Worm (Caenorhabditis elegans) whole organism, young adult: ENCODE data around the gene srt-56.
A peak's percentile ranks its signal among the peaks of the same experiment; 100 is the strongest.

Experiments used
- B0035.1 ChIP-seq: sonication (generic microtip); optimal IDR thresholded peaks from 2 replicates; lab custom pipeline; 2016; ENCODE audit warnings: missing genetic modification characterization, mild to moderate bottlenecking, missing compliant biosample characterization, missing genotype, missing genetic modification reagents
- C17E4.6 ChIP-seq: fragments of 200-800 bp; sonication (Bioruptor generic); IDR thresholded peaks from 2 replicates; pipeline ENCODE4 v1.3.6; 2022; ENCODE audit warnings: missing genetic modification reagents, missing genetic modification characterization, missing compliant biosample characterization
- F22D6.2 ChIP-seq: sonication (generic microtip); optimal IDR thresholded peaks from 2 replicates; lab custom pipeline; 2016; ENCODE audit warnings: mild to moderate bottlenecking, missing genetic modification characterization, missing compliant biosample characterization
- F57C9.4 ChIP-seq: sonication (generic microtip); optimal IDR thresholded peaks from 2 replicates; lab custom pipeline; 2017; ENCODE audit warnings: mild to moderate bottlenecking, missing genetic modification characterization, missing compliant biosample characterization
- Y67H2A.10 ChIP-seq: fragments of 200-800 bp; sonication (Bioruptor generic); conservative IDR thresholded peaks from 2 replicates; pipeline ENCODE4 v1.3.6; 2022; ENCODE audit warnings: missing genetic modification reagents, missing genetic modification characterization, missing compliant biosample characterization
- Y95B8A.8 ChIP-seq: fragments of 200-800 bp; sonication (Bioruptor generic); IDR thresholded peaks from 2 replicates; pipeline ENCODE4 v1.3.6; 2022; ENCODE audit warnings: missing genetic modification reagents, missing genetic modification characterization, missing compliant biosample characterization
- ZK185.1 ChIP-seq: sonication (generic microtip); optimal IDR thresholded peaks from 2 replicates; lab custom pipeline; 2016; ENCODE audit warnings: mild to moderate bottlenecking, missing genetic modification characterization, missing compliant biosample characterization; ENCODE audit not compliant: poor library complexity, severe bottlenecking
- aptf-2 ChIP-seq: fragments of 200-800 bp; sonication (Bioruptor generic); conservative IDR thresholded peaks from 2 replicates; pipeline ENCODE4 v1.3.6; 2022; ENCODE audit warnings: missing genetic modification reagents, missing genetic modification characterization, missing compliant biosample characterization
- attf-3 ChIP-seq: fragments of 200-800 bp; sonication (Bioruptor generic); conservative IDR thresholded peaks from 2 replicates; pipeline ENCODE4 v1.3.6; 2022; ENCODE audit warnings: missing genetic modification reagents, missing genetic modification characterization, missing compliant biosample characterization
- attf-5 ChIP-seq: fragments of 200-800 bp; sonication (Bioruptor generic); optimal IDR thresholded peaks from 2 replicates; lab custom pipeline; 2018; ENCODE audit warnings: mild to moderate bottlenecking, missing genetic modification characterization, missing compliant biosample characterization
- cebp-1 ChIP-seq, 2 experiments: fragments of 200-800 bp in 1 of 2; sonication (Bioruptor generic) in 1 of 2; sonication (generic microtip) in 1 of 2; IDR thresholded peaks in 1 of 2; optimal IDR thresholded peaks in 1 of 2; 2 replicates each; pipeline versions ENCODE4 v1.3.6 to Lab custom; 2017 to 2022; ENCODE audit warnings: missing compliant biosample characterization in 2 of 2, missing genetic modification characterization in 2 of 2, mild to moderate bottlenecking in 1 of 2, missing genetic modification reagents in 1 of 2, moderate library complexity in 1 of 2
- chd-7 ChIP-seq: sonication (generic microtip); optimal IDR thresholded peaks from 2 replicates; lab custom pipeline; 2016; ENCODE audit warnings: mild to moderate bottlenecking, missing genetic modification characterization, moderate library complexity, missing compliant biosample characterization
- dox-1 ChIP-seq: fragments of 200-800 bp; sonication (Bioruptor generic); IDR thresholded peaks from 2 replicates; pipeline ENCODE4 v1.3.6; 2022; ENCODE audit warnings: missing genetic modification reagents, missing genetic modification characterization, missing compliant biosample characterization
- fkh-3 ChIP-seq: sonication (generic microtip); optimal IDR thresholded peaks from 2 replicates; lab custom pipeline; 2016; ENCODE audit warnings: mild to moderate bottlenecking, missing genetic modification characterization, missing compliant biosample characterization
- lag-1 ChIP-seq: fragments of 200-800 bp; sonication (Bioruptor generic); IDR thresholded peaks from 2 replicates; pipeline ENCODE4 v1.3.6; 2022; ENCODE audit warnings: missing genetic modification reagents, missing genetic modification characterization, missing compliant biosample characterization
- lir-1 ChIP-seq: fragments of 200-800 bp; sonication (Bioruptor generic); conservative IDR thresholded peaks from 2 replicates; pipeline ENCODE4 v1.3.6; 2022; ENCODE audit warnings: missing genetic modification reagents, missing genetic modification characterization, missing compliant biosample characterization
- madf-8 ChIP-seq: fragments of 200-800 bp; sonication (Bioruptor generic); conservative IDR thresholded peaks from 2 replicates; pipeline ENCODE4 v1.3.6; 2022; ENCODE audit warnings: missing genetic modification reagents, missing genetic modification characterization, missing compliant biosample characterization
- mes-4 ChIP-seq: sonication (generic microtip); optimal IDR thresholded peaks from 2 replicates; lab custom pipeline; 2016; ENCODE audit warnings: missing genotype, missing genetic modification characterization, missing compliant biosample characterization
- mxl-1 ChIP-seq: sonication (generic microtip); optimal IDR thresholded peaks from 2 replicates; lab custom pipeline; 2016; ENCODE audit warnings: missing genetic modification characterization, missing compliant biosample characterization
- nfya-1 ChIP-seq: sonication (generic microtip); optimal IDR thresholded peaks from 2 replicates; lab custom pipeline; 2017; ENCODE audit warnings: antibody characterized with exemption, missing compliant biosample characterization, missing genetic modification characterization, borderline replicate concordance; ENCODE audit not compliant: insufficient read depth
- nfya-2 ChIP-seq: fragments of 200-800 bp; sonication (Bioruptor generic); IDR thresholded peaks from 2 replicates; pipeline ENCODE4 v1.3.6; 2022; ENCODE audit warnings: missing genetic modification reagents, missing genetic modification characterization, missing compliant biosample characterization
- nhr-80 ChIP-seq: sonication (generic microtip); optimal IDR thresholded peaks from 2 replicates; lab custom pipeline; 2016; ENCODE audit warnings: missing genetic modification characterization, missing compliant biosample characterization
- rec-8 ChIP-seq, 2 experiments: sonication (generic microtip); optimal IDR thresholded peaks; 2 replicates each; lab custom pipeline; 2016; ENCODE audit warnings: mild to moderate bottlenecking in 2 of 2, missing genetic modification characterization in 2 of 2, missing genetic modification reagents in 2 of 2, missing genotype in 2 of 2, missing biosample characterization in 1 of 2, missing compliant biosample characterization in 1 of 2, moderate library complexity in 1 of 2
- repo-1 ChIP-seq: sonication (generic microtip); optimal IDR thresholded peaks from 2 replicates; lab custom pipeline; 2017; ENCODE audit warnings: mild to moderate bottlenecking, missing genetic modification characterization, missing compliant biosample characterization
- snpc-1.3 ChIP-seq: sonication (generic microtip); optimal IDR thresholded peaks from 2 replicates; lab custom pipeline; 2017; ENCODE audit warnings: missing genetic modification characterization, mild to moderate bottlenecking, missing compliant biosample characterization, antibody characterized with exemption, moderate library complexity, missing genotype, missing genetic modification reagents; ENCODE audit not compliant: insufficient read depth
- xnd-1 ChIP-seq: sonication (generic microtip); optimal IDR thresholded peaks from 2 replicates; lab custom pipeline; 2016; ENCODE audit warnings: missing genotype, missing genetic modification reagents, missing genetic modification characterization, missing compliant biosample characterization
- zim-3 ChIP-seq: sonication (generic microtip); optimal IDR thresholded peaks from 2 replicates; lab custom pipeline; 2017; ENCODE audit warnings: mild to moderate bottlenecking, missing genetic modification characterization, moderate library complexity, missing compliant biosample characterization
- ztf-18 ChIP-seq: sonication (generic microtip); optimal IDR thresholded peaks from 2 replicates; lab custom pipeline; 2016; ENCODE audit warnings: missing genotype, mild to moderate bottlenecking, missing genetic modification characterization, missing compliant biosample characterization
- ztf-22 ChIP-seq: fragments of 200-800 bp; sonication (Bioruptor generic); optimal IDR thresholded peaks from 2 replicates; lab custom pipeline; 2018; ENCODE audit warnings: mild to moderate bottlenecking, missing genetic modification characterization, moderate library complexity, missing compliant biosample characterization
- ztf-26 ChIP-seq: sonication (generic microtip); optimal IDR thresholded peaks from 2 replicates; lab custom pipeline; 2017; ENCODE audit warnings: missing genetic modification characterization, missing compliant biosample characterization
- ztf-28 ChIP-seq: fragments of 200-800 bp; sonication (Bioruptor generic); IDR thresholded peaks from 2 replicates; pipeline ENCODE4 v1.3.6; 2022; ENCODE audit warnings: missing genetic modification reagents, missing genetic modification characterization, missing compliant biosample characterization

Gene srt-56

ce11 chrV:3124912-3125311 is 3.3 kb upstream of the srt-56 start, which contains the start of gene Y73C8C.12:
Y73C8C.12 (plus strand) TSS chrV:3125212.
- no peak for TF ChIP-seq Y67H2A.10 (GFP tag; lab: Robert Waterston, UW)
- no peak for TF ChIP-seq zim-3 (tag; lab: Kevin White, UChicago)
- TF ChIP-seq attf-5 (GFP tag; lab: Kevin White, UChicago) = no peak
- TF ChIP-seq lir-1 (GFP tag; lab: Robert Waterston, UW) = no peak
- no peak for TF ChIP-seq B0035.1
- TF ChIP-seq ZK185.1 (tag; lab: Kevin White, UChicago) = no peak
- no peak for TF ChIP-seq F22D6.2 (tag; lab: Kevin White, UChicago)
- no peak for TF ChIP-seq F57C9.4 (tag; lab: Kevin White, UChicago)
- TF ChIP-seq fkh-3 (tag; lab: Kevin White, UChicago) = no peak
- no peak for TF ChIP-seq ztf-18 (tag; lab: Kevin White, UChicago)
- TF ChIP-seq ztf-28 (GFP tag; lab: Robert Waterston, UW) = no peak
- no peak for TF ChIP-seq attf-3 (GFP tag; lab: Robert Waterston, UW)
- no peak for TF ChIP-seq chd-7 (tag; lab: Kevin White, UChicago)
- TF ChIP-seq ztf-26 (tag; lab: Kevin White, UChicago) = no peak

- TF ChIP-seq ztf-22 (GFP tag; lab: Kevin White, UChicago) = no peak
- no peak for TF ChIP-seq xnd-1 (tag; lab: Kevin White, UChicago)
- TF ChIP-seq cebp-1 (GFP tag; IDR thresholded peaks at IDR 0.05; lab: Robert Waterston, UW) = no peak
- no peak for TF ChIP-seq cebp-1 (tag; optimal IDR thresholded peaks at IDR 0.05; lab: Kevin White, UChicago)
- TF ChIP-seq repo-1 = no peak
- TF ChIP-seq nfya-1 (tag; lab: Kevin White, UChicago) = no peak
- TF ChIP-seq Y67H2A.10 (GFP tag; lab: Robert Waterston, UW) = no peak
- no peak for TF ChIP-seq rec-8 (tag; optimal IDR thresholded peaks at IDR 0.05; lab: Kevin White, UChicago)
- no peak for TF ChIP-seq mes-4 (tag; lab: Kevin White, UChicago)
- TF ChIP-seq attf-5 (GFP tag; lab: Kevin White, UChicago) = no peak
- TF ChIP-seq C17E4.6 (GFP tag; lab: Robert Waterston, UW) = no peak
- TF ChIP-seq aptf-2 (GFP tag; lab: Robert Waterston, UW) = no peak
- TF ChIP-seq madf-8 (GFP tag; lab: Robert Waterston, UW) = no peak
- TF ChIP-seq nhr-80 = no peak
- TF ChIP-seq snpc-1.3 = no peak
- TF ChIP-seq dox-1 (GFP tag; lab: Robert Waterston, UW) = no peak
Observed at ce11 chrV:3122403-3122802, 760 bp upstream of the srt-56 start.

ce11 chrV:3119185-3119584 is 2.5 kb downstream of the srt-56 start:
- TF ChIP-seq nhr-80 = peak; percentile 50
- 0 out of 2 replicates have a peak, but pooled peaks have one; percentile 34 for TF ChIP-seq dox-1 (GFP tag; lab: Robert Waterston, UW)
- no peak for TF ChIP-seq ztf-26 (tag; lab: Kevin White, UChicago)

ce11 chrV:3118167-3118566 is 3.5 kb downstream of the srt-56 start, which contains the start of gene clec-210:
clec-210 (plus strand) TSS chrV:3118377.
- TF ChIP-seq nhr-80 (peak; percentile 33), attf-5 (GFP tag; lab: Kevin White, UChicago) (no peak)

- no peak for TF ChIP-seq nfya-2 (GFP tag; lab: Robert Waterston, UW)
- TF ChIP-seq Y95B8A.8 (GFP tag; lab: Robert Waterston, UW) = no peak
- no peak for TF ChIP-seq lag-1 (GFP tag; lab: Robert Waterston, UW)
- no peak for TF ChIP-seq mxl-1
Observed at ce11 chrV:3114973-3115372, 6.7 kb downstream of the srt-56 start, which contains the start of gene Y73C8C.3. Y73C8C.3 (plus strand) TSS chrV:3115273.
